Worm (Caenorhabditis elegans) whole organism, L3 larva: Measurements from ENCODE around the gene rps-14.

ENCODE experiments used
- aly-2 ChIP-seq: fragments of 150-350 bp; optimal IDR thresholded peaks from 2 replicates; lab custom pipeline; 2014; ENCODE audit warnings: missing biosample characterization, missing genetic modification characterization
- ama-1 ChIP-seq: fragments of 150-350 bp; optimal IDR thresholded peaks from 2 replicates; lab custom pipeline; 2018

- TF ChIP-seq aly-2 (tag; lab: Kevin White, UChicago), result no peak
- TF ChIP-seq ama-1 (lab: Kevin White, UChicago), result no peak
These were observed 31.1 kb upstream of the rps-14 start for ce11 chrIII:7210486-7210885.
